Fruit fly (Drosophila melanogaster) whole organism, embryonic: ENCODE results near the gene CG31948.

ENCODE experiments used
- Ada2b ChIP-seq: fragments of 200-800 bp; sonication (Bioruptor generic); IDR thresholded peaks from 2 replicates; pipeline ENCODE4 v1.3.6; 2022; ENCODE audit warnings: missing biosample characterization, missing genetic modification characterization
- Bgb ChIP-seq: fragments of 200-800 bp; sonication (Bioruptor generic); IDR thresholded peaks from 2 replicates; pipeline ENCODE4 v1.3.6; 2022; ENCODE audit warnings: missing biosample characterization, missing genetic modification characterization; ENCODE audit not compliant: partially characterized antibody
- CG10321 ChIP-seq: fragments of 200-800 bp; sonication (Bioruptor generic); IDR thresholded peaks from 2 replicates; pipeline ENCODE4 v1.3.6; 2022; ENCODE audit warnings: missing biosample characterization, missing genetic modification characterization
- CG11696 ChIP-seq: fragments of 200-800 bp; sonication (Bioruptor generic); IDR thresholded peaks from 2 replicates; pipeline ENCODE4 v1.3.6; 2022; ENCODE audit warnings: missing biosample characterization, missing genetic modification characterization
- CG12236 ChIP-seq: fragments of 200-800 bp; sonication (Bioruptor generic); optimal IDR thresholded peaks from 2 replicates; lab custom pipeline; 2016; ENCODE audit warnings: missing biosample characterization, missing genetic modification characterization
- CG15073 ChIP-seq: fragments of 200-800 bp; sonication (Bioruptor generic); optimal IDR thresholded peaks from 2 replicates; lab custom pipeline; 2016; ENCODE audit warnings: missing biosample characterization, missing genetic modification characterization
- CG1529 ChIP-seq: fragments of 200-800 bp; sonication (Bioruptor generic); optimal IDR thresholded peaks from 3 replicates; lab custom pipeline; 2018; ENCODE audit warnings: missing biosample characterization, missing genetic modification characterization
- CG1792 ChIP-seq: fragments of 200-800 bp; sonication (Bioruptor generic); optimal IDR thresholded peaks from 2 replicates; lab custom pipeline; 2016; ENCODE audit warnings: missing biosample characterization, missing genetic modification characterization
- CG31224 ChIP-seq: fragments of 200-800 bp; sonication (Bioruptor generic); IDR thresholded peaks from 2 replicates; pipeline ENCODE4 v1.3.6; 2022; ENCODE audit warnings: missing biosample characterization, missing genetic modification characterization
- CG34376 ChIP-seq: fragments of 200-800 bp; sonication (Bioruptor generic); optimal IDR thresholded peaks from 2 replicates; lab custom pipeline; 2018; ENCODE audit warnings: missing biosample characterization, mild to moderate bottlenecking, missing genetic modification characterization
- CG4404 ChIP-seq: fragments of 200-800 bp; sonication (Bioruptor generic); IDR thresholded peaks from 2 replicates; pipeline ENCODE4 v1.3.6; 2022; ENCODE audit warnings: missing biosample characterization, missing genetic modification characterization
- CG4424 ChIP-seq: fragments of 200-800 bp; sonication (Bioruptor generic); optimal IDR thresholded peaks from 3 replicates; lab custom pipeline; 2016; ENCODE audit warnings: missing biosample characterization, missing genetic modification characterization
- CG4820 ChIP-seq: fragments of 200-800 bp; sonication (Bioruptor generic); optimal IDR thresholded peaks from 3 replicates; lab custom pipeline; 2016; ENCODE audit warnings: missing biosample characterization, missing genetic modification characterization
- CG6791 ChIP-seq: fragments of 200-800 bp; sonication (Bioruptor generic); IDR thresholded peaks from 3 replicates; pipeline ENCODE4 v1.3.6; 2022; ENCODE audit warnings: missing biosample characterization, missing genetic modification characterization; ENCODE audit not compliant: partially characterized antibody
- CG8359 ChIP-seq: fragments of 200-800 bp; sonication (Bioruptor generic); optimal IDR thresholded peaks from 2 replicates; lab custom pipeline; 2017; ENCODE audit warnings: missing biosample characterization, mild to moderate bottlenecking, missing genetic modification characterization, borderline replicate concordance
- CG8478 ChIP-seq: fragments of >200 bp; optimal IDR thresholded peaks from 2 replicates; lab custom pipeline; 2018
- CHES-1-like ChIP-seq: fragments of 200-800 bp; sonication (Bioruptor generic); optimal IDR thresholded peaks from 2 replicates; lab custom pipeline; 2016; ENCODE audit warnings: missing biosample characterization, missing genetic modification characterization
- Dip2 ChIP-seq: fragments of 200-800 bp; sonication (Bioruptor generic); IDR thresholded peaks from 2 replicates; pipeline ENCODE4 v1.3.6; 2022; ENCODE audit warnings: missing biosample characterization, missing genetic modification characterization
- Eip74EF ChIP-seq, 2 experiments: fragments of 200-800 bp in 1 of 2; fragments of >200 bp in 1 of 2; sonication (Bioruptor generic) in 1 of 2; optimal IDR thresholded peaks; 2 replicates each; lab custom pipeline; 2017 to 2019; ENCODE audit warnings: missing biosample characterization in 2 of 2, missing genetic modification characterization in 2 of 2, mild to moderate bottlenecking in 1 of 2, moderate library complexity in 1 of 2
- Hmx ChIP-seq: fragments of 200-800 bp; sonication (Bioruptor generic); optimal IDR thresholded peaks from 2 replicates; lab custom pipeline; 2016; ENCODE audit warnings: missing biosample characterization, missing genetic modification characterization
- Hr39 ChIP-seq: fragments of >200 bp; optimal IDR thresholded peaks from 2 replicates; lab custom pipeline; 2017
- MESR4 ChIP-seq: fragments of 200-800 bp; sonication (Bioruptor generic); optimal IDR thresholded peaks from 2 replicates; lab custom pipeline; 2018; ENCODE audit warnings: missing biosample characterization, mild to moderate bottlenecking, missing genetic modification characterization, moderate library complexity
- Nf-YC ChIP-seq: fragments of 200-800 bp; optimal IDR thresholded peaks from 3 replicates; lab custom pipeline; 2019; ENCODE audit warnings: missing biosample characterization, mild to moderate bottlenecking, missing genetic modification characterization, moderate library complexity
- Oaz ChIP-seq: fragments of 200-800 bp; sonication (Bioruptor generic); IDR thresholded peaks from 2 replicates; pipeline ENCODE4 v1.3.6; 2022; ENCODE audit warnings: missing biosample characterization, missing genetic modification characterization
- Ssrp ChIP-seq: fragments of 200-800 bp; sonication (Bioruptor generic); optimal IDR thresholded peaks from 2 replicates; lab custom pipeline; 2018; ENCODE audit warnings: missing biosample characterization, mild to moderate bottlenecking, missing genetic modification characterization, moderate library complexity
- Vsx1 ChIP-seq: fragments of 200-800 bp; sonication (Bioruptor generic); optimal IDR thresholded peaks from 2 replicates; lab custom pipeline; 2017; ENCODE audit warnings: missing biosample characterization, mild to moderate bottlenecking, missing genetic modification characterization, missing genetic modification reagents
- Xbp1 ChIP-seq: fragments of 200-800 bp; sonication (Bioruptor generic); optimal IDR thresholded peaks from 3 replicates; lab custom pipeline; 2016; ENCODE audit warnings: missing biosample characterization, mild to moderate bottlenecking, missing genetic modification characterization
- bsh ChIP-seq, 2 experiments: fragments of 200-800 bp; sonication (Bioruptor generic); optimal IDR thresholded peaks; 2 replicates each; lab custom pipeline; 2017 to 2018; ENCODE audit warnings: mild to moderate bottlenecking in 2 of 2, missing biosample characterization in 2 of 2, missing genetic modification characterization in 2 of 2, moderate library complexity in 1 of 2
- caup ChIP-seq: fragments of 200-800 bp; sonication (Bioruptor generic); optimal IDR thresholded peaks from 3 replicates; lab custom pipeline; 2017; ENCODE audit warnings: missing biosample characterization, mild to moderate bottlenecking, missing genetic modification characterization, moderate library complexity; ENCODE audit not compliant: severe bottlenecking
- chif ChIP-seq, 2 experiments: fragments of 200-800 bp; sonication (Bioruptor generic); optimal IDR thresholded peaks; 3 replicates each; lab custom pipeline; 2016; ENCODE audit warnings: missing biosample characterization in 2 of 2, missing genetic modification characterization in 2 of 2
- croc ChIP-seq: fragments of 200-800 bp; sonication (Bioruptor generic); conservative IDR thresholded peaks from 3 replicates; pipeline ENCODE4 v1.3.6; 2022; ENCODE audit warnings: missing biosample characterization, missing genetic modification characterization
- dan ChIP-seq: fragments of 200-800 bp; sonication (Bioruptor generic); IDR thresholded peaks from 2 replicates; pipeline ENCODE4 v1.3.6; 2022; ENCODE audit warnings: missing biosample characterization, missing genetic modification characterization
- danr ChIP-seq: fragments of 200-800 bp; sonication (Bioruptor generic); IDR thresholded peaks from 2 replicates; pipeline ENCODE4 v1.3.6; 2022; ENCODE audit warnings: missing biosample characterization, missing genetic modification characterization
- dmrt11E ChIP-seq: fragments of 200-800 bp; sonication (Bioruptor generic); optimal IDR thresholded peaks from 3 replicates; lab custom pipeline; 2018; ENCODE audit warnings: missing biosample characterization, mild to moderate bottlenecking, missing genetic modification characterization, moderate library complexity
- fru ChIP-seq: fragments of >200 bp; optimal IDR thresholded peaks from 2 replicates; lab custom pipeline; 2017
- hb ChIP-seq: fragments of 200-800 bp; sonication (Bioruptor generic); IDR thresholded peaks from 3 replicates; pipeline ENCODE4 v1.3.6; 2022; ENCODE audit warnings: missing biosample characterization, missing genetic modification characterization; ENCODE audit not compliant: partially characterized antibody
- hth ChIP-seq: fragments of >200 bp; optimal IDR thresholded peaks from 2 replicates; lab custom pipeline; 2017; ENCODE audit warnings: inconsistent platforms
- knrl ChIP-seq: fragments of 200-800 bp; sonication (Bioruptor generic); IDR thresholded peaks from 3 replicates; pipeline ENCODE4 v1.3.6; 2022; ENCODE audit warnings: missing biosample characterization, missing genetic modification characterization; ENCODE audit not compliant: partially characterized antibody
- lola ChIP-seq, 3 experiments: fragments of >200 bp in 2 of 3; fragments of 200-800 bp in 1 of 3; sonication (Bioruptor generic) in 1 of 3; optimal IDR thresholded peaks; 2 replicates each; lab custom pipeline; 2017 to 2019; ENCODE audit warnings: missing biosample characterization in 3 of 3, missing genetic modification characterization in 3 of 3, mild to moderate bottlenecking in 1 of 3, moderate library complexity in 1 of 3
- mam ChIP-seq: fragments of 200-800 bp; sonication (Bioruptor generic); optimal IDR thresholded peaks from 3 replicates; lab custom pipeline; 2016; ENCODE audit warnings: missing biosample characterization, missing genetic modification characterization
- pan ChIP-seq, 4 experiments: fragments of >200 bp in 3 of 4; fragments of 200-800 bp in 1 of 4; sonication (Bioruptor generic) in 1 of 4; optimal IDR thresholded peaks in 3 of 4; IDR thresholded peaks in 1 of 4; 2 replicates each; pipeline versions ENCODE4 v1.3.6 to Lab custom; 2017 to 2022; ENCODE audit warnings: missing biosample characterization in 2 of 4, missing genetic modification characterization in 2 of 4, mixed read lengths in 1 of 4
- pfk ChIP-seq: fragments of 200-800 bp; sonication (Bioruptor generic); optimal IDR thresholded peaks from 2 replicates; lab custom pipeline; 2018; ENCODE audit warnings: missing biosample characterization, mild to moderate bottlenecking, missing genetic modification characterization, moderate library complexity
- run ChIP-seq: fragments of 200-800 bp; sonication (Bioruptor generic); optimal IDR thresholded peaks from 3 replicates; lab custom pipeline; 2018; ENCODE audit warnings: missing biosample characterization, mild to moderate bottlenecking, missing genetic modification characterization
- shn ChIP-seq: fragments of 200-800 bp; sonication (Bioruptor generic); optimal IDR thresholded peaks from 3 replicates; lab custom pipeline; 2016; ENCODE audit warnings: missing biosample characterization, missing genetic modification characterization
- sima ChIP-seq: fragments of 200-800 bp; sonication (Bioruptor generic); optimal IDR thresholded peaks from 2 replicates; lab custom pipeline; 2016; ENCODE audit warnings: missing biosample characterization, missing genetic modification characterization
- sisA ChIP-seq: fragments of 200-800 bp; sonication (Bioruptor generic); IDR thresholded peaks from 2 replicates; pipeline ENCODE4 v1.3.6; 2022; ENCODE audit warnings: missing biosample characterization, missing genetic modification characterization
- sqz ChIP-seq: fragments of 200-800 bp; sonication (Bioruptor generic); optimal IDR thresholded peaks from 3 replicates; lab custom pipeline; 2018; ENCODE audit warnings: missing biosample characterization, mild to moderate bottlenecking, missing genetic modification characterization
- tap ChIP-seq: fragments of 200-800 bp; optimal IDR thresholded peaks from 3 replicates; lab custom pipeline; 2019; ENCODE audit warnings: missing biosample characterization, mild to moderate bottlenecking, missing genetic modification characterization, moderate library complexity
- twi ChIP-seq: fragments of 200-800 bp; optimal IDR thresholded peaks from 2 replicates; lab custom pipeline; 2019; ENCODE audit warnings: missing biosample characterization, mild to moderate bottlenecking, missing genetic modification characterization, moderate library complexity

The CG31948 gene

dm6 chr2L:2375655-2376417, 40.7 kb downstream of the CG31948 start, which contains the start of gene Atxn7 (continued):
- TF ChIP-seq Xbp1 (GFP tag; lab: Kevin White, UChicago) (peak; percentile 45), hb (peak; percentile 87), MESR4 (GFP tag; lab: Kevin White, UChicago) (peak; percentile 76), pfk (GFP tag; lab: Kevin White, UChicago) (peak; percentile 49), CG8359 (GFP tag; lab: Kevin White, UChicago) (peak; percentile 49), caup (GFP tag; lab: Kevin White, UChicago) (peak; percentile 82), CG4424 (peak; percentile 44), sima (GFP tag; lab: Kevin White, UChicago) (no peak), Vsx1 (peak; percentile 81), CG6791 (peak; percentile 96), danr (no peak), mam (GFP tag; lab: Kevin White, UChicago) (peak; percentile 15), CG8478 (peak; percentile 89), knrl (peak; percentile 86), CG1529 (GFP tag; lab: Kevin White, UChicago) (peak; percentile 65), Ssrp (tag; lab: Kevin White, UChicago) (peak; percentile 46), Eip74EF (GFP tag; optimal IDR thresholded peaks at IDR 0.05; lab: Kevin White, UChicago) (peak in 1 of 2 experiments; percentile 45), fru (no peak), pan (optimal IDR thresholded peaks at IDR 0.05; lab: Kevin White, UChicago) (no peak), pan (GFP tag; optimal IDR thresholded peaks at IDR 0.05 in 1 of 2, IDR thresholded peaks at IDR 0.05 in 1 of 2) (peak in 1 of 2 experiments; percentile 72), dan (GFP tag; lab: Robert Waterston, UW) (no peak), CG4820 (GFP tag; lab: Kevin White, UChicago) (peak; percentile 46), shn (GFP tag; lab: Kevin White, UChicago) (peak; percentile 50), CHES-1-like (GFP tag; lab: Kevin White, UChicago) (peak; percentile 52), CG11696 (GFP tag; lab: Robert Waterston, UW) (no peak), twi (peak; percentile 34), Ada2b (GFP tag; lab: Robert Waterston, UW) (peak; percentile 42; the same call in 1 of the 2 replicates), CG4404 (no peak), CG31224 (no peak; the same call in 1 of the 2 replicates), run (no peak), dmrt11E (tag; lab: Kevin White, UChicago) (peak; percentile 72), CG15073 (GFP tag; lab: Kevin White, UChicago) (no peak), lola (GFP tag; optimal IDR thresholded peaks at IDR 0.05; lab: Kevin White, UChicago) (no peak), CG10321 (GFP tag; lab: Robert Waterston, UW) (peak; percentile 93), Hr39 (lab: Kevin White, UChicago) (no peak), CG34376 (GFP tag; lab: Kevin White, UChicago) (peak; percentile 32), croc (GFP tag; lab: Robert Waterston, UW) (no peak), CG12236 (GFP tag; lab: Kevin White, UChicago) (peak; percentile 55), Nf-YC (peak; percentile 42), bsh (GFP tag; optimal IDR thresholded peaks at IDR 0.05; lab: Kevin White, UChicago) (peak; percentile 1 to 74), sisA (no peak), Oaz (peak; percentile 41), Bgb (GFP tag; lab: Robert Waterston, UW) (peak; percentile 98), Dip2 (GFP tag; lab: Robert Waterston, UW) (no peak), CG1792 (peak; percentile 64), Hmx (GFP tag; lab: Kevin White, UChicago) (peak; percentile 10), tap (tag; lab: Kevin White, UChicago) (peak; percentile 43), sqz (GFP tag; lab: Kevin White, UChicago) (peak; percentile 62), chif (GFP tag; optimal IDR thresholded peaks at IDR 0.05; lab: Kevin White, UChicago) (peak; percentile 37 to 52), hth (lab: Kevin White, UChicago) (no peak)
